Fruit fly (Drosophila melanogaster) whole organism, embryonic: ENCODE data around the gene CG3902.
A peak's percentile ranks its signal among the peaks of the same experiment; 100 is the strongest.

Experiments
- Atf6 ChIP-seq: fragments of 200-800 bp; sonication (Bioruptor generic); IDR thresholded peaks from 2 replicates; pipeline ENCODE4 v1.3.6; 2022; ENCODE audit warnings: missing biosample characterization, missing genetic modification characterization
- Bgb ChIP-seq: fragments of 200-800 bp; sonication (Bioruptor generic); IDR thresholded peaks from 2 replicates; pipeline ENCODE4 v1.3.6; 2022; ENCODE audit warnings: missing biosample characterization, missing genetic modification characterization; ENCODE audit not compliant: partially characterized antibody
- CG10565 ChIP-seq: fragments of 200-800 bp; sonication (Bioruptor generic); optimal IDR thresholded peaks from 3 replicates; lab custom pipeline; 2016; ENCODE audit warnings: missing biosample characterization, mild to moderate bottlenecking, missing genetic modification characterization
- CG11398 ChIP-seq: fragments of 200-800 bp; sonication (Bioruptor generic); optimal IDR thresholded peaks from 2 replicates; lab custom pipeline; 2016; ENCODE audit warnings: missing biosample characterization, missing genetic modification characterization
- CG12104 ChIP-seq: fragments of 200-800 bp; sonication (Bioruptor generic); optimal IDR thresholded peaks from 3 replicates; lab custom pipeline; 2016; ENCODE audit warnings: missing biosample characterization, missing genetic modification characterization
- CG12219 ChIP-seq: fragments of 200-800 bp; sonication (Bioruptor generic); optimal IDR thresholded peaks from 3 replicates; lab custom pipeline; 2018; ENCODE audit warnings: missing biosample characterization, mild to moderate bottlenecking, missing genetic modification characterization
- CG12391 ChIP-seq: fragments of 200-800 bp; sonication (Bioruptor generic); optimal IDR thresholded peaks from 3 replicates; lab custom pipeline; 2018; ENCODE audit warnings: missing biosample characterization, mild to moderate bottlenecking, missing genetic modification characterization, moderate library complexity
- CG13624 ChIP-seq: fragments of 200-800 bp; sonication (Bioruptor generic); optimal IDR thresholded peaks from 2 replicates; lab custom pipeline; 2016; ENCODE audit warnings: missing biosample characterization, missing genetic modification characterization
- CG13775 ChIP-seq: fragments of 200-800 bp; sonication (Bioruptor generic); optimal IDR thresholded peaks from 3 replicates; lab custom pipeline; 2017; ENCODE audit warnings: missing biosample characterization, mild to moderate bottlenecking, missing genetic modification characterization
- CG14014 ChIP-seq: fragments of 200-800 bp; sonication (Bioruptor generic); IDR thresholded peaks from 2 replicates; pipeline ENCODE4 v1.3.6; 2022; ENCODE audit warnings: missing biosample characterization, missing genetic modification characterization
- CG15073 ChIP-seq: fragments of 200-800 bp; sonication (Bioruptor generic); optimal IDR thresholded peaks from 2 replicates; lab custom pipeline; 2016; ENCODE audit warnings: missing biosample characterization, missing genetic modification characterization
- CG15269 ChIP-seq: fragments of 200-800 bp; sonication (Bioruptor generic); optimal IDR thresholded peaks from 2 replicates; lab custom pipeline; 2018; ENCODE audit warnings: missing biosample characterization, mild to moderate bottlenecking, missing genetic modification characterization, moderate library complexity
- CG1603 ChIP-seq: fragments of 200-800 bp; sonication (Bioruptor generic); optimal IDR thresholded peaks from 2 replicates; lab custom pipeline; 2019; ENCODE audit warnings: missing biosample characterization, mild to moderate bottlenecking, missing genetic modification characterization, moderate library complexity
- CG18011 ChIP-seq: fragments of 200-800 bp; sonication (Bioruptor generic); optimal IDR thresholded peaks from 2 replicates; lab custom pipeline; 2017; ENCODE audit warnings: missing biosample characterization, missing genetic modification characterization, mild to moderate bottlenecking, moderate library complexity, missing genotype
- CG2678 ChIP-seq: fragments of 200-800 bp; sonication (Bioruptor generic); optimal IDR thresholded peaks from 3 replicates; lab custom pipeline; 2019; ENCODE audit warnings: missing biosample characterization, mild to moderate bottlenecking, missing genetic modification characterization, moderate library complexity
- CG30020 ChIP-seq: fragments of 200-800 bp; optimal IDR thresholded peaks from 2 replicates; lab custom pipeline; 2019; ENCODE audit warnings: missing biosample characterization, mild to moderate bottlenecking, missing genetic modification characterization, moderate library complexity
- CG32532 ChIP-seq: fragments of 200-800 bp; sonication (Bioruptor generic); IDR thresholded peaks from 2 replicates; pipeline ENCODE4 v1.3.6; 2022; ENCODE audit warnings: missing biosample characterization, missing genetic modification characterization
- CG34224 ChIP-seq: fragments of 200-800 bp; sonication (Bioruptor generic); IDR thresholded peaks from 3 replicates; pipeline ENCODE4 v1.3.6; 2022; ENCODE audit warnings: missing biosample characterization, missing genetic modification characterization; ENCODE audit not compliant: partially characterized antibody
- CG7271 ChIP-seq: fragments of 200-800 bp; sonication (Bioruptor generic); optimal IDR thresholded peaks from 2 replicates; lab custom pipeline; 2018; ENCODE audit warnings: missing biosample characterization, mild to moderate bottlenecking, missing genetic modification characterization, moderate library complexity
- CG7963 ChIP-seq: fragments of 200-800 bp; sonication (Bioruptor generic); IDR thresholded peaks from 3 replicates; pipeline ENCODE4 v1.3.6; 2022; ENCODE audit warnings: missing biosample characterization, missing genetic modification characterization; ENCODE audit not compliant: partially characterized antibody
- CrebB ChIP-seq: fragments of 200-800 bp; sonication (Bioruptor generic); optimal IDR thresholded peaks from 3 replicates; lab custom pipeline; 2018; ENCODE audit warnings: missing biosample characterization, mild to moderate bottlenecking, missing genetic modification characterization
- D19B ChIP-seq: fragments of 200-800 bp; sonication (Bioruptor generic); optimal IDR thresholded peaks from 2 replicates; lab custom pipeline; 2017; ENCODE audit warnings: missing biosample characterization, mild to moderate bottlenecking, missing genetic modification characterization
- E2f2 ChIP-seq: fragments of 200-800 bp; sonication (Bioruptor generic); IDR thresholded peaks from 2 replicates; pipeline ENCODE4 v1.3.6; 2022; ENCODE audit warnings: missing biosample characterization, missing genetic modification characterization
- Fer3 ChIP-seq: fragments of 200-800 bp; sonication (Bioruptor generic); optimal IDR thresholded peaks from 2 replicates; lab custom pipeline; 2018; ENCODE audit warnings: missing biosample characterization, mild to moderate bottlenecking, missing genetic modification characterization, moderate library complexity
- NfI ChIP-seq: fragments of 200-800 bp; sonication (Bioruptor generic); optimal IDR thresholded peaks from 3 replicates; lab custom pipeline; 2018; ENCODE audit warnings: missing biosample characterization, mild to moderate bottlenecking, missing genetic modification characterization, moderate library complexity
- Poxn ChIP-seq: fragments of 200-800 bp; sonication (Bioruptor generic); IDR thresholded peaks from 2 replicates; pipeline ENCODE4 v1.3.6; 2022; ENCODE audit warnings: missing biosample characterization, missing genetic modification characterization
- Rx ChIP-seq: fragments of 200-800 bp; sonication (Bioruptor generic); IDR thresholded peaks from 2 replicates; pipeline ENCODE4 v1.3.6; 2022; ENCODE audit warnings: missing biosample characterization, missing genetic modification characterization
- bbx ChIP-seq: fragments of 200-800 bp; sonication (Bioruptor generic); IDR thresholded peaks from 2 replicates; pipeline ENCODE4 v1.3.6; 2022; ENCODE audit warnings: missing biosample characterization, missing genetic modification characterization; ENCODE audit not compliant: partially characterized antibody
- caup ChIP-seq: fragments of 200-800 bp; sonication (Bioruptor generic); optimal IDR thresholded peaks from 3 replicates; lab custom pipeline; 2017; ENCODE audit warnings: missing biosample characterization, mild to moderate bottlenecking, missing genetic modification characterization, moderate library complexity; ENCODE audit not compliant: severe bottlenecking
- cg ChIP-seq: fragments of 200-800 bp; sonication (Bioruptor generic); optimal IDR thresholded peaks from 3 replicates; lab custom pipeline; 2019; ENCODE audit warnings: missing biosample characterization, mild to moderate bottlenecking, missing genetic modification characterization, moderate library complexity
- chm ChIP-seq: fragments of 200-800 bp; sonication (Bioruptor generic); IDR thresholded peaks from 2 replicates; pipeline ENCODE4 v1.3.6; 2022; ENCODE audit warnings: missing biosample characterization, missing genetic modification characterization
- dpn ChIP-seq, 2 experiments: fragments of 200-800 bp; sonication (Bioruptor generic); optimal IDR thresholded peaks; 3 replicates each; lab custom pipeline; 2016; ENCODE audit warnings: missing biosample characterization in 2 of 2, missing genetic modification characterization in 2 of 2
- ftz-f1 ChIP-seq: fragments of 200-800 bp; sonication (Bioruptor generic); optimal IDR thresholded peaks from 2 replicates; lab custom pipeline; 2016; ENCODE audit warnings: missing biosample characterization, missing genetic modification characterization
- kah ChIP-seq: fragments of 200-800 bp; sonication (Bioruptor generic); optimal IDR thresholded peaks from 2 replicates; lab custom pipeline; 2018; ENCODE audit warnings: missing biosample characterization, mild to moderate bottlenecking, missing genetic modification characterization
- klu ChIP-seq: fragments of 200-800 bp; sonication (Bioruptor generic); IDR thresholded peaks from 2 replicates; pipeline ENCODE4 v1.3.6; 2022; ENCODE audit warnings: missing biosample characterization, missing genetic modification characterization
- lbe ChIP-seq: fragments of 200-800 bp; sonication (Bioruptor generic); optimal IDR thresholded peaks from 2 replicates; lab custom pipeline; 2016; ENCODE audit warnings: missing biosample characterization, mild to moderate bottlenecking, missing genetic modification characterization
- mam ChIP-seq: fragments of 200-800 bp; sonication (Bioruptor generic); optimal IDR thresholded peaks from 3 replicates; lab custom pipeline; 2016; ENCODE audit warnings: missing biosample characterization, missing genetic modification characterization
- mirr ChIP-seq: fragments of 200-800 bp; sonication (Bioruptor generic); optimal IDR thresholded peaks from 3 replicates; lab custom pipeline; 2018; ENCODE audit warnings: missing biosample characterization, mild to moderate bottlenecking, missing genetic modification characterization
- mld ChIP-seq: fragments of 200-800 bp; sonication (Bioruptor generic); IDR thresholded peaks from 3 replicates; pipeline ENCODE4 v1.3.6; 2022; ENCODE audit warnings: missing biosample characterization, missing genetic modification characterization; ENCODE audit not compliant: partially characterized antibody
- odd ChIP-seq: fragments of 200-800 bp; sonication (Bioruptor generic); optimal IDR thresholded peaks from 2 replicates; lab custom pipeline; 2017; ENCODE audit warnings: missing biosample characterization, mild to moderate bottlenecking, missing genetic modification characterization
- onecut ChIP-seq: fragments of 200-800 bp; sonication (Bioruptor generic); IDR thresholded peaks from 2 replicates; pipeline ENCODE4 v1.3.6; 2022; ENCODE audit warnings: missing biosample characterization, missing genetic modification characterization
- prd ChIP-seq, 3 experiments: fragments of >200 bp in 2 of 3; fragments of 200-800 bp in 1 of 3; sonication (Bioruptor generic) in 1 of 3; optimal IDR thresholded peaks in 2 of 3; IDR thresholded peaks in 1 of 3; 2 replicates in 2 of 3; 3 replicates in 1 of 3; pipeline versions ENCODE4 v1.3.6 to Lab custom; 2017 to 2022; ENCODE audit warnings: missing biosample characterization in 1 of 3, missing genetic modification characterization in 1 of 3
- schlank ChIP-seq: fragments of 200-800 bp; sonication (Bioruptor generic); optimal IDR thresholded peaks from 2 replicates; lab custom pipeline; 2018; ENCODE audit warnings: missing biosample characterization, mild to moderate bottlenecking, missing genetic modification characterization
- sob ChIP-seq: fragments of 200-800 bp; sonication (Bioruptor generic); IDR thresholded peaks from 2 replicates; pipeline ENCODE4 v1.3.6; 2022; ENCODE audit warnings: missing biosample characterization, missing genetic modification characterization
- sug ChIP-seq: fragments of 200-800 bp; optimal IDR thresholded peaks from 2 replicates; lab custom pipeline; 2019; ENCODE audit warnings: missing biosample characterization, mild to moderate bottlenecking, missing genetic modification characterization, moderate library complexity
- tll ChIP-seq, 2 experiments: fragments of 200-800 bp in 1 of 2; fragments of >200 bp in 1 of 2; sonication (Bioruptor generic) in 1 of 2; optimal IDR thresholded peaks; 2 replicates each; lab custom pipeline; 2017 to 2019; ENCODE audit warnings: missing biosample characterization in 2 of 2, missing genetic modification characterization in 2 of 2, mild to moderate bottlenecking in 1 of 2, moderate library complexity in 1 of 2
- trem ChIP-seq: fragments of 200-800 bp; optimal IDR thresholded peaks from 3 replicates; lab custom pipeline; 2019; ENCODE audit warnings: missing biosample characterization, mild to moderate bottlenecking, missing genetic modification characterization, moderate library complexity
- unpg ChIP-seq: fragments of 200-800 bp; sonication (Bioruptor generic); optimal IDR thresholded peaks from 3 replicates; lab custom pipeline; 2018; ENCODE audit warnings: missing biosample characterization, mild to moderate bottlenecking, missing genetic modification characterization, moderate library complexity
- z ChIP-seq: fragments of 200-800 bp; sonication (Bioruptor generic); IDR thresholded peaks from 3 replicates; pipeline ENCODE4 v1.3.6; 2022; ENCODE audit warnings: missing biosample characterization, missing genetic modification characterization

The CG3902 gene

dm6 chr3L:18898086-18898470 lies at the start of gene CG3902:
TSS of gene CG3902 (minus strand) at chr3L:18898293.
- no peak for TF ChIP-seq CG13775 (GFP tag; lab: Kevin White, UChicago)
- TF ChIP-seq schlank (tag; lab: Kevin White, UChicago), result no peak
- peak; percentile 1 for TF ChIP-seq CG12219 (GFP tag; lab: Kevin White, UChicago)
- no peak for TF ChIP-seq CG12104
- TF ChIP-seq Poxn (GFP tag; lab: Robert Waterston, UW), result no peak
- TF ChIP-seq CG13624, result peak; percentile 9
- TF ChIP-seq CG32532, result peak; percentile 48; the same call in 1 of the 2 replicates
- no peak for TF ChIP-seq CG14014
- peak; percentile 31 for TF ChIP-seq onecut (GFP tag; lab: Robert Waterston, UW)
- peak; percentile 12; the same call in 1 of the 2 replicates for TF ChIP-seq E2f2 (GFP tag; lab: Robert Waterston, UW)
- peak; percentile 32 for TF ChIP-seq lbe (GFP tag; lab: Kevin White, UChicago)
- TF ChIP-seq CG10565 (GFP tag; lab: Kevin White, UChicago), result no peak
- 0 out of 3 replicates have a peak, but pooled peaks have one; percentile 56 for TF ChIP-seq mld
- no peak for TF ChIP-seq CG30020
- TF ChIP-seq CG2678 (tag; lab: Kevin White, UChicago), result peak; percentile 28
- TF ChIP-seq Atf6 (GFP tag; lab: Robert Waterston, UW), result peak; percentile 60; the same call in 1 of the 2 replicates
- no peak for TF ChIP-seq CG11398 (GFP tag; lab: Kevin White, UChicago)
- peak; percentile 20 for TF ChIP-seq Fer3 (tag; lab: Kevin White, UChicago)
- no peak for TF ChIP-seq klu
- peak; percentile 98 for TF ChIP-seq kah (GFP tag; lab: Kevin White, UChicago)
- peak; percentile 19 for TF ChIP-seq CG18011 (GFP tag; lab: Kevin White, UChicago)
- peak; percentile 59; the same call in 1 of the 2 replicates for TF ChIP-seq Bgb (GFP tag; lab: Robert Waterston, UW)
- TF ChIP-seq tll (GFP tag; optimal IDR thresholded peaks at IDR 0.05; lab: Kevin White, UChicago), result no peak
- peak; percentile 3 for TF ChIP-seq NfI (GFP tag; lab: Kevin White, UChicago)
- TF ChIP-seq prd (optimal IDR thresholded peaks at IDR 0.05; lab: Kevin White, UChicago), result no peak
- no peak for TF ChIP-seq prd (GFP tag; IDR thresholded peaks at IDR 0.05; lab: Robert Waterston, UW)
- TF ChIP-seq trem (tag; lab: Kevin White, UChicago), result no peak
- peak; percentile 29; the same call in 1 of the 2 replicates for TF ChIP-seq sob (GFP tag; lab: Robert Waterston, UW)
- TF ChIP-seq CG12391 (tag; lab: Kevin White, UChicago), result no peak
- peak; percentile 59; the same call in 1 of the 2 replicates for TF ChIP-seq bbx (GFP tag; lab: Robert Waterston, UW)
- peak; percentile 43 for TF ChIP-seq odd
- TF ChIP-seq cg (GFP tag; lab: Kevin White, UChicago), result no peak
- TF ChIP-seq CG1603 (tag; lab: Kevin White, UChicago), result peak; percentile 29
- peak; percentile 68 for TF ChIP-seq caup (GFP tag; lab: Kevin White, UChicago)
- peak; percentile 57 for TF ChIP-seq sug (tag; lab: Kevin White, UChicago)
- no peak for TF ChIP-seq dpn (GFP tag; optimal IDR thresholded peaks at IDR 0.05; lab: Kevin White, UChicago)
- peak; percentile 6; the same call in 2 of the 3 replicates for TF ChIP-seq CG34224 (GFP tag; lab: Robert Waterston, UW)
- TF ChIP-seq CrebB (tag; lab: Kevin White, UChicago), result peak; percentile 27
- no peak for TF ChIP-seq CG15073 (GFP tag; lab: Kevin White, UChicago)
- TF ChIP-seq z (GFP tag; lab: Robert Waterston, UW), result no peak
- TF ChIP-seq CG15269 (tag; lab: Kevin White, UChicago), result peak; percentile 25
- TF ChIP-seq mam (GFP tag; lab: Kevin White, UChicago), result no peak
- TF ChIP-seq chm (GFP tag; lab: Robert Waterston, UW), result peak; percentile 75
- peak; percentile 49; the same call in 1 of the 3 replicates for TF ChIP-seq CG7963 (GFP tag; lab: Robert Waterston, UW)
- TF ChIP-seq CG7271 (tag; lab: Kevin White, UChicago), result no peak
- peak; percentile 12 for TF ChIP-seq mirr (GFP tag; lab: Kevin White, UChicago)
- TF ChIP-seq unpg (GFP tag; lab: Kevin White, UChicago), result peak; percentile 35
- TF ChIP-seq D19B (GFP tag; lab: Kevin White, UChicago), result no peak
- TF ChIP-seq ftz-f1 (GFP tag; lab: Kevin White, UChicago), result peak; percentile 55
- TF ChIP-seq Rx (GFP tag; lab: Robert Waterston, UW), result no peak
